Fruit fly (Drosophila melanogaster) whole organism, adult: ENCODE results near the gene CG12093.

ENCODE experiments used
- CG1620 ChIP-seq: fragments of 200-800 bp; sonication (Bioruptor generic); optimal IDR thresholded peaks from 2 replicates; lab custom pipeline; 2016; ENCODE audit warnings: missing biosample characterization, missing genetic modification characterization
- CG5204 ChIP-seq: fragments of 200-800 bp; sonication (Bioruptor generic); optimal IDR thresholded peaks from 2 replicates; lab custom pipeline; 2016; ENCODE audit warnings: missing biosample characterization, missing genetic modification characterization
- cnc ChIP-seq, 2 experiments: fragments of >200 bp; optimal IDR thresholded peaks; 2 replicates each; lab custom pipeline; 2017
- toe ChIP-seq: fragments of 200-800 bp; sonication (Bioruptor generic); optimal IDR thresholded peaks from 2 replicates; lab custom pipeline; 2016; ENCODE audit warnings: missing biosample characterization, missing genetic modification characterization

DNA sequence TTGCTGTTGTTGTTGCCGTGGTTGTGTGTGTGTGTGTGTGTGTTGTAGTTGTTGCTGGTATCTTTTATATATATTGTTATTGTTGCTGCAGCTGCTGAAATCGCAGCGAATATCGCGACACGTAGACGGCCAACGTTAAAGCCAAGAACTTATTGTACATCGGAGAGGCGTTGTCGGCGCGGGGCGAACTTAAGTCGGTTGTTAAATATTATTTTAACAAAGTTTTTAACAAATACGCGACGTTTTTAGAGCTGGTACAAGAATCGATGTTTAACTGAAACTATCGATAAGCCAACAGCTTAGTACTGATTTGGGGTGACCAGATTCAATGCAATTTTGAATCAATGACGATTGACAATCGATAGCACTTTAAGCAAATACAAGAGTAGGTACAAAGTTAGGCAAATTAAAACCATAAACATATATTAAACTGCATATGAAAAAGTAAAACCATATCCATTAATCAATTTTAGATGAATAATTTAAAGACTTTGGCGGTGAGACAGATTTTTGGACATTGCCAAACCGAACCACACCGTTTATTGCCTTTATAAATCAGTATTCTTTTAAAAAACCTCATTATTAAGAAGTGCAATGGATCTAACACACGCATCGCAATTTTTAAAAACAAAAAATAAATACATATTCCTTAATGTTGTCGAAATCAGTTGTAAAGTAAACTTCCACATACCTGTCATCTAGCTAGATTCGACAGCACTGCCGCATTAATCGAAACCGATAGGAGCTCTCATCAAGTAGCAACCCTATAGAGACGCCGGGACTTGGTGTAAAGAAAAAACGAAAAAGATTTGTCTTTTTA lies 7.3 kb downstream of the CG12093 start, which contains the start of the genes Mrtf and Non2:
- TF ChIP-seq cnc (optimal IDR thresholded peaks at IDR 0.05; lab: Kevin White, UChicago) (no peak), CG5204 (GFP tag; lab: Kevin White, UChicago) (peak; percentile 84), CG1620 (GFP tag; lab: Kevin White, UChicago) (peak; percentile 71), toe (peak; percentile 86)
